Worm (Caenorhabditis elegans) whole organism, L3 larva: ENCODE data around the gene scl-9.

Source experiments
- aly-2 ChIP-seq: fragments of 150-350 bp; optimal IDR thresholded peaks from 2 replicates; lab custom pipeline; 2014; ENCODE audit warnings: missing biosample characterization, missing genetic modification characterization
- ceh-16 ChIP-seq: sonication (generic microtip); optimal IDR thresholded peaks from 2 replicates; lab custom pipeline; 2017; ENCODE audit warnings: missing biosample characterization, missing genetic modification characterization
- ceh-82 ChIP-seq: fragments of 150-350 bp; optimal IDR thresholded peaks from 2 replicates; lab custom pipeline; 2014; ENCODE audit warnings: missing biosample characterization, missing genetic modification characterization
- nhr-11 ChIP-seq: fragments of 150-350 bp; optimal IDR thresholded peaks from 2 replicates; lab custom pipeline; 2014; ENCODE audit warnings: missing biosample characterization, missing genetic modification characterization
- unc-39 ChIP-seq: sonication (generic microtip); optimal IDR thresholded peaks from 4 replicates; lab custom pipeline; 2017; ENCODE audit warnings: missing biosample characterization, missing genetic modification characterization
- ztf-11 ChIP-seq: fragments of 150-350 bp; optimal IDR thresholded peaks from 2 replicates; lab custom pipeline; 2014; ENCODE audit warnings: missing biosample characterization, missing genetic modification characterization

DNA sequence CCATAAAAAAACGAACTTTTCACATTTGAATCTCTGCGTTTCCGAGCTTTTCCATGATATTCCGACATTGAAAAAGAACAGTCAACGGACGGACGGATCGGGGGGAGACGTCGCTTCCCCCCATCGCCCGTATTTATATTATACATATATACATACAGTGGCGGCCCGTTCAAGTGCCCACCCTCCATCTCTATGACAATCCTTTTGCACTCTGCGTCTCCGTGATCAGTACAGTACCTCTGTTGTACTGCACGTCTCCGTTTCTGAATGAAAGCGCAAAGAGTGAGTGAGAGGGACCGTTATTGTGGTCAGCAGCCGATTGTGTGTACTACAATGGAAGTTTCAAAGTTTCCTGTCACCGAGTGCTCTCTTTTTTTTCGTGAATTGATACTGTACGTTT lies 47.9 kb upstream of the scl-9 start:
- TF ChIP-seq ztf-11 (no peak), aly-2 (no peak), ceh-16 (no peak), unc-39 (tag; lab: Kevin White, UChicago) (no peak), nhr-11 (no peak), ceh-82 (no peak)
